Fruit fly (Drosophila melanogaster): ENCODE data around the gene Rrp40.
A peak's percentile ranks its signal among the peaks of the same experiment; 100 is the strongest.

Gene Rrp40

DNA sequence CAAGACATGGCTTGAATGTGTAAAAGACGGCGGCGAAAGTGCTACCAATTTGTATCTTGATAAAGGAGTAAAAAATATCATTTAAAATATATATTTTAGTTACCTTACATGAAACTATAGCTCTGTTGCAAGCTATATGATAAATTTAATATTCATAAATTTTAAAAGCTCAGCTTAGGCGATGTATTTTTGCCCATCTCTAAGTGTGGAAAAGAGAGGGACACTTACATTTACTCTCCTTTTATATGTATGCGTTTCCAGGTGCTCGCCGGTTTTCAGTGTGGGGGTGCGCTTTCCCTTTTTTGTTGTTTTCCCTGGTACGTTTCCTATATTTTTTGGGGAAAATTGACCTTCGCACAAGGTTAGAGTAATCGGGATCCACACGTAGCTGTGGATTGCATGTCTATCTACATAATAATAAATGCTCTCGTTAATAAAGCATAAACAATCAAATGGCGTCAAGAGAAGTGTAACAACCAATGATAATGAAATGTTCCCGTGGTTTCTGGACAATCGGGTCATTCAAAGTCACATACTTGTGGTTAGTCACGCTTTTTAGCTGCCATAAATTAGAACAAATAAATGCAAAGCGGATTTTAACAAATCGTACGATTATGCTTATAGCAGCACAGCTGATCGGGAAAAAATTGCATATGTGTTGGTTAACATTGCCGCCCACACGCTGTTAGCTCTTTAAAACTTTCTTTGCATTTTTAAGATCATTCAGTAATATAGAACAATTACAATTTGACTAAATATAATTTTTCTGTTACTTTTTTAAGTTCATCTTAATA is 509 bp upstream of the Rrp40 start (continued):
- TF ChIP-seq CG17612 (GFP tag; IDR thresholded peaks at IDR 0.05) = peak; percentile 90
- peak; percentile 61 for TF ChIP-seq NC2α (GFP tag; optimal IDR thresholded peaks at IDR 0.05)
- peak; percentile 97 for TF ChIP-seq CG14014 (GFP tag; IDR thresholded peaks at IDR 0.05)
- TF ChIP-seq CG10462 (GFP tag; optimal IDR thresholded peaks at IDR 0.05) = peak; percentile 86
- peak; percentile 97 for TF ChIP-seq CG6854 (GFP tag; optimal IDR thresholded peaks at IDR 0.05)
- TF ChIP-seq stwl (tag; optimal IDR thresholded peaks at IDR 0.05) = peak; percentile 33
- TF ChIP-seq CG11085 (GFP tag; IDR thresholded peaks at IDR 0.05) = peak; percentile 94
- TF ChIP-seq bigmax (GFP tag; optimal IDR thresholded peaks at IDR 0.05) = no peak
- peak; percentile 94 for TF ChIP-seq vfl (GFP tag; optimal IDR thresholded peaks at IDR 0.05)
- peak; percentile 97 for TF ChIP-seq rib (GFP tag; IDR thresholded peaks at IDR 0.05)
- no peak for TF ChIP-seq Elba2 (GFP tag; optimal IDR thresholded peaks at IDR 0.05)
- peak; percentile 75 for TF ChIP-seq fd64A (GFP tag; optimal IDR thresholded peaks at IDR 0.05)
- peak; percentile 98 for TF ChIP-seq YL-1 (GFP tag; optimal IDR thresholded peaks at IDR 0.05)
- TF ChIP-seq shn (GFP tag; optimal IDR thresholded peaks at IDR 0.05) = peak; percentile 57
- TF ChIP-seq CG31441 (GFP tag; IDR thresholded peaks at IDR 0.05) = peak; percentile 84
- peak; percentile 66 for TF ChIP-seq CG4360 (GFP tag; IDR thresholded peaks at IDR 0.05)
- TF ChIP-seq MESR4 (GFP tag; optimal IDR thresholded peaks at IDR 0.05) = peak; percentile 17
- peak; percentile 73 for TF ChIP-seq Dip2 (GFP tag; IDR thresholded peaks at IDR 0.05)
- TF ChIP-seq Tbp (GFP tag; optimal IDR thresholded peaks at IDR 0.05) = no peak
- peak; percentile 67 for TF ChIP-seq CG7745 (tag; optimal IDR thresholded peaks at IDR 0.05)
- TF ChIP-seq CG2202 (tag; optimal IDR thresholded peaks at IDR 0.05) = peak; percentile 95
- TF ChIP-seq CG11398 (GFP tag; optimal IDR thresholded peaks at IDR 0.05) = peak; percentile 69
- peak; percentile 98 for TF ChIP-seq Fer1 (GFP tag; optimal IDR thresholded peaks at IDR 0.05)
- peak; percentile 90 for TF ChIP-seq CG10959 (GFP tag; IDR thresholded peaks at IDR 0.05)
- TF ChIP-seq Hand (GFP tag; optimal IDR thresholded peaks at IDR 0.05) = peak; percentile 99
- TF ChIP-seq CG7928 (GFP tag; optimal IDR thresholded peaks at IDR 0.05) = peak; percentile 78
- TF ChIP-seq dm (GFP tag; optimal IDR thresholded peaks at IDR 0.05) = peak; percentile 78
- TF ChIP-seq abd-A (tag; optimal IDR thresholded peaks at IDR 0.05) = peak; percentile 94
- peak; percentile 98 for TF ChIP-seq sob (GFP tag; IDR thresholded peaks at IDR 0.05)
- TF ChIP-seq CG4424 (GFP tag; optimal IDR thresholded peaks at IDR 0.05) = peak; percentile 92
- peak; percentile 94 for TF ChIP-seq dmrt11E (tag; optimal IDR thresholded peaks at IDR 0.05)
- TF ChIP-seq wor (GFP tag; IDR thresholded peaks at IDR 0.05) = peak; percentile 95
- TF ChIP-seq HLH3B (GFP tag; IDR thresholded peaks at IDR 0.05) = peak; percentile 95
- peak; percentile 90 to 98 for TF ChIP-seq Hr51 (GFP tag; optimal IDR thresholded peaks at IDR 0.05)
- peak; percentile 92 for TF ChIP-seq ase (GFP tag; IDR thresholded peaks at IDR 0.05)
- TF ChIP-seq CG7372 (GFP tag; IDR thresholded peaks at IDR 0.05) = peak; percentile 98
- peak; percentile 87 for TF ChIP-seq Adf1 (GFP tag; IDR thresholded peaks at IDR 0.05)
- TF ChIP-seq fd96Cb (tag; optimal IDR thresholded peaks at IDR 0.05) = peak; percentile 93
- peak; percentile 70 for TF ChIP-seq CG17802 (tag; optimal IDR thresholded peaks at IDR 0.05)
- peak; percentile 47 for TF ChIP-seq CTCF (GFP tag; optimal IDR thresholded peaks at IDR 0.05)
- peak; percentile 98 for TF ChIP-seq CG32767 (GFP tag; IDR thresholded peaks at IDR 0.05)
- TF ChIP-seq CG42726 (GFP tag; IDR thresholded peaks at IDR 0.05; ENCODE audit: partially characterized antibody) = no peak; the same call in 1 of the 2 replicates
- peak; percentile 50 for TF ChIP-seq CG15479 (GFP tag; optimal IDR thresholded peaks at IDR 0.05)
- TF ChIP-seq CG14667 (GFP tag; IDR thresholded peaks at IDR 0.05) = peak; percentile 88
- TF ChIP-seq ttk (GFP tag; IDR thresholded peaks at IDR 0.05) = peak; percentile 93
- TF ChIP-seq Fer2 (tag; optimal IDR thresholded peaks at IDR 0.05) = peak; percentile 97
- peak; percentile 95 for TF ChIP-seq CG10366 (GFP tag; IDR thresholded peaks at IDR 0.05)
- TF ChIP-seq maf-S (GFP tag; optimal IDR thresholded peaks at IDR 0.05) = peak; percentile 73
- peak; percentile 94 for TF ChIP-seq CG18262 (tag; optimal IDR thresholded peaks at IDR 0.05)
- peak; percentile 93 for TF ChIP-seq CG1233 (GFP tag; optimal IDR thresholded peaks at IDR 0.05)

All from whole organism, embryonic.